Fruit fly (Drosophila melanogaster): Measurements from ENCODE around the gene jumu.

The jumu gene

dm6 chr3R:10349987-10350386, at the start of gene jumu (continued):
- TF ChIP-seq CG12236 (GFP tag; optimal IDR thresholded peaks at IDR 0.05) (no peak), Dad (GFP tag; optimal IDR thresholded peaks at IDR 0.05) (no peak), fd64A (GFP tag; optimal IDR thresholded peaks at IDR 0.05) (no peak), Eip74EF (GFP tag; optimal IDR thresholded peaks at IDR 0.05) (no peak), CG2202 (tag; optimal IDR thresholded peaks at IDR 0.05) (no peak), CG2875 (GFP tag; optimal IDR thresholded peaks at IDR 0.05) (no peak), fd96Cb (tag; optimal IDR thresholded peaks at IDR 0.05) (no peak), ac (GFP tag; optimal IDR thresholded peaks at IDR 0.05) (no peak), Ravus (GFP tag; IDR thresholded peaks at IDR 0.05) (no peak), gfzf (GFP tag; optimal IDR thresholded peaks at IDR 0.05) (peak; percentile 98), CG8478 (optimal IDR thresholded peaks at IDR 0.05) (no peak), CG16863 (GFP tag; optimal IDR thresholded peaks at IDR 0.05) (no peak), dysf (GFP tag; IDR thresholded peaks at IDR 0.05) (no peak), bigmax (GFP tag; optimal IDR thresholded peaks at IDR 0.05) (peak; percentile 54), NfI (GFP tag; optimal IDR thresholded peaks at IDR 0.05) (no peak), Dek (tag; optimal IDR thresholded peaks at IDR 0.05) (peak; percentile 49), Sry-δ (GFP tag; optimal IDR thresholded peaks at IDR 0.05) (peak; percentile 44), onecut (GFP tag; IDR thresholded peaks at IDR 0.05) (no peak), ci (GFP tag; IDR thresholded peaks at IDR 0.05) (no peak), CG31388 (GFP tag; optimal IDR thresholded peaks at IDR 0.05) (no peak), tgo (GFP tag; IDR thresholded peaks at IDR 0.05) (no peak), ewg (GFP tag; optimal IDR thresholded peaks at IDR 0.05) (peak; percentile 1), E2f2 (GFP tag; IDR thresholded peaks at IDR 0.05) (no peak), nmo (GFP tag; optimal IDR thresholded peaks at IDR 0.05) (peak; percentile 45), Ssrp (tag; optimal IDR thresholded peaks at IDR 0.05) (no peak), Bdp1 (GFP tag; optimal IDR thresholded peaks at IDR 0.05) (no peak), Poxn (GFP tag; IDR thresholded peaks at IDR 0.05) (no peak), CG17186 (GFP tag; optimal IDR thresholded peaks at IDR 0.05) (peak; percentile 61), CG2116 (GFP tag; optimal IDR thresholded peaks at IDR 0.05) (peak; percentile 74), CG4730 (GFP tag; IDR thresholded peaks at IDR 0.05) (no peak), B-H1 (GFP tag; IDR thresholded peaks at IDR 0.05) (no peak), tna (GFP tag; IDR thresholded peaks at IDR 0.05; ENCODE audit: partially characterized antibody) (no peak), H2.0 (GFP tag; IDR thresholded peaks at IDR 0.05) (no peak), run (tag; optimal IDR thresholded peaks at IDR 0.05) (no peak), pfk (GFP tag; optimal IDR thresholded peaks at IDR 0.05) (no peak), CG14441 (GFP tag; IDR thresholded peaks at IDR 0.05) (no peak), Camta (GFP tag; optimal IDR thresholded peaks at IDR 0.05) (no peak), stwl (tag; optimal IDR thresholded peaks at IDR 0.05) (peak; percentile 36), vfl (GFP tag; optimal IDR thresholded peaks at IDR 0.05) (peak; percentile 31), CG17359 (tag; optimal IDR thresholded peaks at IDR 0.05) (no peak), Sry-β (GFP tag; optimal IDR thresholded peaks at IDR 0.05) (no peak), CG6175 (GFP tag; IDR thresholded peaks at IDR 0.05) (no peak), CG1792 (GFP tag; optimal IDR thresholded peaks at IDR 0.05) (no peak), kah (GFP tag; optimal IDR thresholded peaks at IDR 0.05) (peak; percentile 3), fd102C (GFP tag; optimal IDR thresholded peaks at IDR 0.05) (no peak), CG1602 (GFP tag; optimal IDR thresholded peaks at IDR 0.05) (no peak), CG13296 (GFP tag; optimal IDR thresholded peaks at IDR 0.05) (no peak), croc (GFP tag; conservative IDR thresholded peaks at IDR 0.05) (no peak), Stat92E (GFP tag; optimal IDR thresholded peaks at IDR 0.05) (peak in 1 of 3 experiments; percentile 45), sna (GFP tag; IDR thresholded peaks at IDR 0.05; ENCODE audit: partially characterized antibody) (no peak), grn (GFP tag; optimal IDR thresholded peaks at IDR 0.05) (no peak), cad (GFP tag; optimal IDR thresholded peaks at IDR 0.05) (no peak)
